Fruit fly (Drosophila melanogaster) whole organism, embryonic: ENCODE results near the gene r2d2.
A peak's percentile ranks its signal among the peaks of the same experiment; 100 is the strongest.

Experiments used
- Atf6 ChIP-seq: fragments of 200-800 bp; sonication (Bioruptor generic); IDR thresholded peaks from 2 replicates; pipeline ENCODE4 v1.3.6; 2022; ENCODE audit warnings: missing biosample characterization, missing genetic modification characterization
- CG10147 ChIP-seq: fragments of 200-800 bp; sonication (Bioruptor generic); optimal IDR thresholded peaks from 2 replicates; lab custom pipeline; 2019; ENCODE audit warnings: missing biosample characterization, mild to moderate bottlenecking, missing genetic modification characterization, moderate library complexity
- CG10321 ChIP-seq: fragments of 200-800 bp; sonication (Bioruptor generic); IDR thresholded peaks from 2 replicates; pipeline ENCODE4 v1.3.6; 2022; ENCODE audit warnings: missing biosample characterization, missing genetic modification characterization
- CG11695 ChIP-seq: fragments of 200-800 bp; sonication (Bioruptor generic); IDR thresholded peaks from 3 replicates; pipeline ENCODE4 v1.3.6; 2022; ENCODE audit warnings: missing biosample characterization, missing genetic modification characterization
- CG12299 ChIP-seq: fragments of 200-800 bp; sonication (Bioruptor generic); optimal IDR thresholded peaks from 2 replicates; lab custom pipeline; 2018; ENCODE audit warnings: missing biosample characterization, mild to moderate bottlenecking, missing genetic modification characterization
- CG12391 ChIP-seq: fragments of 200-800 bp; sonication (Bioruptor generic); optimal IDR thresholded peaks from 3 replicates; lab custom pipeline; 2018; ENCODE audit warnings: missing biosample characterization, mild to moderate bottlenecking, missing genetic modification characterization, moderate library complexity
- CG13287 ChIP-seq: fragments of 200-800 bp; sonication (Bioruptor generic); IDR thresholded peaks from 2 replicates; pipeline ENCODE4 v1.3.6; 2022; ENCODE audit warnings: missing biosample characterization, missing genetic modification characterization; ENCODE audit not compliant: partially characterized antibody
- CG14965 ChIP-seq: fragments of 200-800 bp; sonication (Bioruptor generic); optimal IDR thresholded peaks from 2 replicates; lab custom pipeline; 2016; ENCODE audit warnings: missing biosample characterization, missing genetic modification characterization, borderline replicate concordance
- CG17829 ChIP-seq: fragments of 200-800 bp; optimal IDR thresholded peaks from 2 replicates; lab custom pipeline; 2019; ENCODE audit warnings: missing biosample characterization, mild to moderate bottlenecking, missing genetic modification characterization, moderate library complexity
- CG18599 ChIP-seq: fragments of 200-800 bp; sonication (Bioruptor generic); optimal IDR thresholded peaks from 3 replicates; lab custom pipeline; 2017; ENCODE audit warnings: missing biosample characterization, missing genetic modification characterization, mild to moderate bottlenecking, moderate library complexity, missing genetic modification reagents
- CG2199 ChIP-seq: fragments of 200-800 bp; sonication (Bioruptor generic); IDR thresholded peaks from 3 replicates; pipeline ENCODE4 v1.3.6; 2022; ENCODE audit warnings: missing biosample characterization, missing genetic modification characterization
- CG3407 ChIP-seq: fragments of 200-800 bp; sonication (Bioruptor generic); optimal IDR thresholded peaks from 2 replicates; lab custom pipeline; 2018; ENCODE audit warnings: missing biosample characterization, mild to moderate bottlenecking, missing genetic modification characterization
- CG4282 ChIP-seq: fragments of 200-800 bp; sonication (Bioruptor generic); optimal IDR thresholded peaks from 2 replicates; lab custom pipeline; 2016; ENCODE audit warnings: missing biosample characterization, missing genetic modification characterization
- CG6175 ChIP-seq: fragments of 200-800 bp; sonication (Bioruptor generic); IDR thresholded peaks from 3 replicates; pipeline ENCODE4 v1.3.6; 2022; ENCODE audit warnings: missing biosample characterization, missing genetic modification characterization
- CG6272 ChIP-seq: fragments of 200-800 bp; sonication (Bioruptor generic); IDR thresholded peaks from 2 replicates; pipeline ENCODE4 v1.3.6; 2022; ENCODE audit warnings: missing biosample characterization, missing genetic modification characterization
- CG6813 ChIP-seq: fragments of 200-800 bp; sonication (Bioruptor generic); optimal IDR thresholded peaks from 2 replicates; lab custom pipeline; 2017; ENCODE audit warnings: missing biosample characterization, missing genetic modification characterization, mild to moderate bottlenecking, moderate library complexity, missing genetic modification reagents
- CG8089 ChIP-seq: fragments of 200-800 bp; sonication (Bioruptor generic); optimal IDR thresholded peaks from 3 replicates; lab custom pipeline; 2016; ENCODE audit warnings: missing biosample characterization, missing genetic modification characterization
- CG9437 ChIP-seq: fragments of 200-800 bp; sonication (Bioruptor generic); optimal IDR thresholded peaks from 2 replicates; lab custom pipeline; 2018; ENCODE audit warnings: missing biosample characterization, mild to moderate bottlenecking, missing genetic modification characterization
- CG9797 ChIP-seq: fragments of 200-800 bp; sonication (Bioruptor generic); optimal IDR thresholded peaks from 3 replicates; lab custom pipeline; 2018; ENCODE audit warnings: missing biosample characterization, mild to moderate bottlenecking, missing genetic modification characterization
- Chrac-16 ChIP-seq: fragments of 200-800 bp; sonication (Bioruptor generic); optimal IDR thresholded peaks from 3 replicates; lab custom pipeline; 2016; ENCODE audit warnings: missing biosample characterization, missing genetic modification characterization
- Dip2 ChIP-seq: fragments of 200-800 bp; sonication (Bioruptor generic); IDR thresholded peaks from 2 replicates; pipeline ENCODE4 v1.3.6; 2022; ENCODE audit warnings: missing biosample characterization, missing genetic modification characterization
- Dip3 ChIP-seq: fragments of 200-800 bp; sonication (Bioruptor generic); optimal IDR thresholded peaks from 3 replicates; lab custom pipeline; 2016; ENCODE audit warnings: missing biosample characterization, missing genetic modification characterization
- Doc2 ChIP-seq: fragments of 200-800 bp; sonication (Bioruptor generic); IDR thresholded peaks from 2 replicates; pipeline ENCODE4 v1.3.6; 2022; ENCODE audit warnings: missing biosample characterization, missing genetic modification characterization
- Hmx ChIP-seq: fragments of 200-800 bp; sonication (Bioruptor generic); optimal IDR thresholded peaks from 2 replicates; lab custom pipeline; 2016; ENCODE audit warnings: missing biosample characterization, missing genetic modification characterization
- Jarid2 ChIP-seq: fragments of 200-800 bp; sonication (Bioruptor generic); optimal IDR thresholded peaks from 3 replicates; lab custom pipeline; 2017; ENCODE audit warnings: mild to moderate bottlenecking, missing biosample characterization, missing genetic modification reagents, missing genetic modification characterization
- MESR4 ChIP-seq: fragments of 200-800 bp; sonication (Bioruptor generic); optimal IDR thresholded peaks from 2 replicates; lab custom pipeline; 2018; ENCODE audit warnings: missing biosample characterization, mild to moderate bottlenecking, missing genetic modification characterization, moderate library complexity
- Med ChIP-seq: fragments of 200-800 bp; sonication (Bioruptor generic); peaks from one replicate; lab custom pipeline; 2016; ENCODE audit warnings: missing biosample characterization, missing genetic modification characterization, mild to moderate bottlenecking, inconsistent platforms, moderate library complexity
- NC2α ChIP-seq: fragments of 200-800 bp; sonication (Bioruptor generic); optimal IDR thresholded peaks from 2 replicates; lab custom pipeline; 2016; ENCODE audit warnings: missing biosample characterization, missing genetic modification characterization
- NfI ChIP-seq: fragments of 200-800 bp; sonication (Bioruptor generic); optimal IDR thresholded peaks from 3 replicates; lab custom pipeline; 2018; ENCODE audit warnings: missing biosample characterization, mild to moderate bottlenecking, missing genetic modification characterization, moderate library complexity
- Oli ChIP-seq: fragments of 200-800 bp; sonication (Bioruptor generic); optimal IDR thresholded peaks from 2 replicates; lab custom pipeline; 2018; ENCODE audit warnings: missing biosample characterization, mild to moderate bottlenecking, missing genetic modification characterization, moderate library complexity
- Rfx ChIP-seq: fragments of 200-800 bp; sonication (Bioruptor generic); IDR thresholded peaks from 2 replicates; pipeline ENCODE4 v1.3.6; 2022; ENCODE audit warnings: missing biosample characterization, missing genetic modification characterization
- Six4 ChIP-seq: fragments of 200-800 bp; sonication (Bioruptor generic); optimal IDR thresholded peaks from 2 replicates; lab custom pipeline; 2016; ENCODE audit warnings: missing biosample characterization, missing genetic modification characterization
- Xrp1 ChIP-seq: fragments of 200-800 bp; sonication (Bioruptor generic); IDR thresholded peaks from 2 replicates; pipeline ENCODE4 v1.3.6; 2022; ENCODE audit warnings: missing biosample characterization, missing genetic modification characterization
- bsh ChIP-seq, 2 experiments: fragments of 200-800 bp; sonication (Bioruptor generic); optimal IDR thresholded peaks; 2 replicates each; lab custom pipeline; 2017 to 2018; ENCODE audit warnings: mild to moderate bottlenecking in 2 of 2, missing biosample characterization in 2 of 2, missing genetic modification characterization in 2 of 2, moderate library complexity in 1 of 2
- ci ChIP-seq: fragments of 200-800 bp; sonication (Bioruptor generic); IDR thresholded peaks from 3 replicates; pipeline ENCODE4 v1.3.6; 2022; ENCODE audit warnings: missing biosample characterization, missing genetic modification characterization
- crc ChIP-seq: fragments of 200-800 bp; sonication (Bioruptor generic); optimal IDR thresholded peaks from 2 replicates; lab custom pipeline; 2016; ENCODE audit warnings: missing biosample characterization, missing genetic modification characterization
- cwo ChIP-seq: fragments of 200-800 bp; sonication (Bioruptor generic); optimal IDR thresholded peaks from 3 replicates; lab custom pipeline; 2017; ENCODE audit warnings: missing biosample characterization, missing genetic modification characterization, mild to moderate bottlenecking, moderate library complexity, missing genetic modification reagents
- exex ChIP-seq: fragments of 200-800 bp; sonication (Bioruptor generic); optimal IDR thresholded peaks from 4 replicates; lab custom pipeline; 2018; ENCODE audit warnings: missing biosample characterization, mild to moderate bottlenecking, missing genetic modification characterization, moderate library complexity
- fd102C ChIP-seq: fragments of 200-800 bp; sonication (Bioruptor generic); optimal IDR thresholded peaks from 2 replicates; lab custom pipeline; 2018; ENCODE audit warnings: missing biosample characterization, mild to moderate bottlenecking, missing genetic modification characterization, moderate library complexity
- hbn ChIP-seq: fragments of 200-800 bp; sonication (Bioruptor generic); IDR thresholded peaks from 2 replicates; pipeline ENCODE4 v1.3.6; 2022; ENCODE audit warnings: missing biosample characterization, missing genetic modification characterization; ENCODE audit not compliant: partially characterized antibody
- lab ChIP-seq: fragments of 200-800 bp; sonication (Bioruptor generic); optimal IDR thresholded peaks from 3 replicates; lab custom pipeline; 2017; ENCODE audit warnings: missing biosample characterization, missing genetic modification characterization, mild to moderate bottlenecking, moderate library complexity, missing genetic modification reagents
- lmd ChIP-seq: fragments of 200-800 bp; sonication (Bioruptor generic); IDR thresholded peaks from 2 replicates; pipeline ENCODE4 v1.3.6; 2022; ENCODE audit warnings: missing biosample characterization, missing genetic modification characterization
- run ChIP-seq: fragments of 200-800 bp; sonication (Bioruptor generic); optimal IDR thresholded peaks from 3 replicates; lab custom pipeline; 2018; ENCODE audit warnings: missing biosample characterization, mild to moderate bottlenecking, missing genetic modification characterization
- sens ChIP-seq: fragments of 200-800 bp; sonication (Bioruptor generic); peaks from one replicate; lab custom pipeline; 2016; ENCODE audit warnings: missing biosample characterization, missing genetic modification characterization
- seq ChIP-seq: fragments of 200-800 bp; sonication (Bioruptor generic); IDR thresholded peaks from 2 replicates; pipeline ENCODE4 v1.3.6; 2022; ENCODE audit warnings: missing biosample characterization, missing genetic modification characterization
- sug ChIP-seq: fragments of 200-800 bp; optimal IDR thresholded peaks from 2 replicates; lab custom pipeline; 2019; ENCODE audit warnings: missing biosample characterization, mild to moderate bottlenecking, missing genetic modification characterization, moderate library complexity
- tap ChIP-seq: fragments of 200-800 bp; optimal IDR thresholded peaks from 3 replicates; lab custom pipeline; 2019; ENCODE audit warnings: missing biosample characterization, mild to moderate bottlenecking, missing genetic modification characterization, moderate library complexity
- toy ChIP-seq: fragments of 200-800 bp; sonication (Bioruptor generic); IDR thresholded peaks from 2 replicates; pipeline ENCODE4 v1.3.6; 2022; ENCODE audit warnings: missing biosample characterization, missing genetic modification characterization

The r2d2 gene

dm6 chr2L:7791356-7791738 is 8.6 kb upstream of the r2d2 start:
- peak; percentile 43 for TF ChIP-seq CG9437 (GFP tag; lab: Kevin White, UChicago)
- TF ChIP-seq lab (GFP tag; lab: Kevin White, UChicago): peak; percentile 20
- TF ChIP-seq exex (tag; lab: Kevin White, UChicago): peak; percentile 54
- no peak for TF ChIP-seq crc (GFP tag; lab: Kevin White, UChicago)
- TF ChIP-seq CG14965 (GFP tag; lab: Kevin White, UChicago): no peak
- peak; percentile 5 for TF ChIP-seq CG18599 (GFP tag; lab: Kevin White, UChicago)
- TF ChIP-seq CG6813 (GFP tag; lab: Kevin White, UChicago): no peak

- TF ChIP-seq Hmx (GFP tag; lab: Kevin White, UChicago) (no peak), run (no peak), hbn (GFP tag; lab: Robert Waterston, UW) (no peak), Dip2 (GFP tag; lab: Robert Waterston, UW) (no peak), CG6272 (no peak), fd102C (no peak), bsh (GFP tag; optimal IDR thresholded peaks at IDR 0.05; lab: Kevin White, UChicago) (no peak), CG6175 (GFP tag; lab: Robert Waterston, UW) (no peak), sug (peak; percentile 94), Atf6 (no peak), Rfx (no peak), Xrp1 (GFP tag; lab: Robert Waterston, UW) (no peak), NC2α (GFP tag; lab: Kevin White, UChicago) (no peak), CG13287 (no peak), tap (tag; lab: Kevin White, UChicago) (no peak), CG4282 (GFP tag; lab: Kevin White, UChicago) (no peak), CG14965 (GFP tag; lab: Kevin White, UChicago) (no peak), MESR4 (GFP tag; lab: Kevin White, UChicago) (no peak), CG9797 (no peak), CG3407 (no peak), NfI (GFP tag; lab: Kevin White, UChicago) (no peak), CG2199 (GFP tag; lab: Robert Waterston, UW) (no peak), cwo (GFP tag; lab: Kevin White, UChicago) (peak; percentile 69), seq (GFP tag; lab: Robert Waterston, UW) (no peak), Chrac-16 (GFP tag; lab: Kevin White, UChicago) (no peak), CG12391 (tag; lab: Kevin White, UChicago) (no peak), ci (GFP tag; lab: Robert Waterston, UW) (no peak), Med (GFP tag; lab: Kevin White, UChicago) (peak; percentile 19), CG17829 (tag; lab: Kevin White, UChicago) (no peak), CG8089 (no peak), toy (GFP tag; lab: Robert Waterston, UW) (no peak), Jarid2 (GFP tag; lab: Kevin White, UChicago) (no peak), CG12299 (tag; lab: Kevin White, UChicago) (no peak), CG10321 (GFP tag; lab: Robert Waterston, UW) (no peak), Six4 (GFP tag; lab: Kevin White, UChicago) (no peak), CG11695 (GFP tag; lab: Robert Waterston, UW) (no peak), sens (GFP tag; lab: Kevin White, UChicago) (peak; percentile 14), CG10147 (GFP tag; lab: Kevin White, UChicago) (no peak), Oli (tag; lab: Kevin White, UChicago) (no peak), Doc2 (GFP tag; lab: Robert Waterston, UW) (no peak), Dip3 (GFP tag; lab: Kevin White, UChicago) (no peak), lmd (GFP tag; lab: Robert Waterston, UW) (no peak), exex (tag; lab: Kevin White, UChicago) (peak; percentile 68)
These were observed 5.1 kb upstream of the r2d2 start for dm6 chr2L:7794689-7795475.
